Worm (Caenorhabditis elegans): ENCODE results near the gene talp-3.

The talp-3 gene

DNA sequence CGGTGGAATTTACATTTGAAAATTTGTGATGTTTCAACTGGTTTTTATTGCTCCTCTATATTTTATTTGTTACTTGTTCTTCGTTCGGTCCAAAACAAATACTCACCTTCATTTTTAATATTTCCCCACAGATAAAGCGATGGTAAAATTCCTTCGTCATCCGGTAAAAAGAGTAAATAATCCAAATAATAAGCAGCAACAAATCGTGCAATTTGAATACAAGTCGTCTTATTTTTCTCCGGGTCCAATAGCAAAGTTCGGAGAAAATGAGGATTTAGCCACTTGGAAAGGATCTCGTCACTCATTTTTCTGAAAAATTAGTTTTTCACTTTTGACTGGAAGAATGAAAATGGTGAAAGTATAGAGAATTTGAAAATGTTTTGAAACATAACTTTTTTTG, at the start of gene talp-3:
TSS of gene talp-3 (minus strand) at position 315 of the 400 bp plus-strand sequence.
- no peak for TF ChIP-seq unc-62 (GFP tag; optimal IDR thresholded peaks at IDR 0.05)

DNA sequence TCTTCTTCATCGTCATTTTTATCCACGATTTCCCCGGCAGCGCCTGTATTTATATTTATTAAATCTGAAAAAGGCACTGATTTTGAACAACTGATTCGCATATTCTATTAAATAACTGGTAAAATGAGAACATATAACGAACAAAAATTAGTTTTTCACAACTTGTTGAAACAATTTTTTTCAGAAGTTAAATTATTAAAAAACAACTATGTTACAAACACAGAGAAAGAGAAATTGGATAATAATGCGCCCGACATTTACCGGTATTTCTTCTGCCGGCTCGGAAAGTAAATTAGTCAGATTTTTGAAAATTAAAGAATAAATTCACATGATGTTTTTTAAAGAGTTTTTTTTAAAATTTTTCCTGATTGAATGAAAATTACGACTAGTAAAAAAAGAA, 46.7 kb upstream of the talp-3 start, which contains the start of gene haf-8:
TSS of gene haf-8 (minus strand) at position 101 of the 400 bp plus-strand sequence.
- no peak for TF ChIP-seq unc-62 (GFP tag; optimal IDR thresholded peaks at IDR 0.05)

DNA sequence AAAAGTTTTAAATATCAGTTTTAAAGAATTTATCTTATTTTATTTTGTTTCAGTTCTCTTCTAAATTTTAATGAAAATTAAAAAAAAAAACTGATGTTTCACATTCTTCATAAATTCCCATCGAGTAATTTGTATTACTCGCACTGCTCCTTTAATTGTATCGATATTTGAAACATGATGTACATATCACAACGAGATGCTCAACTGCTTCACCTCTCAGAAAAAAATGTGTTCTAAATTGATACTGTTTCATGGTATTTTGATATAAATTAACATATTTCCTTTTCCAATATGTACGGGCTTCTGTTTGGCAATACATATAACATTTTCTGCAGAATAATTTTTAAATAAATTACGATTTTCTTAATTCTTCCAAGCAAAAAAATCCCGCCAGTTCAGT, 34.5 kb upstream of the talp-3 start:
- TF ChIP-seq unc-62 (GFP tag; optimal IDR thresholded peaks at IDR 0.05): no peak

DNA sequence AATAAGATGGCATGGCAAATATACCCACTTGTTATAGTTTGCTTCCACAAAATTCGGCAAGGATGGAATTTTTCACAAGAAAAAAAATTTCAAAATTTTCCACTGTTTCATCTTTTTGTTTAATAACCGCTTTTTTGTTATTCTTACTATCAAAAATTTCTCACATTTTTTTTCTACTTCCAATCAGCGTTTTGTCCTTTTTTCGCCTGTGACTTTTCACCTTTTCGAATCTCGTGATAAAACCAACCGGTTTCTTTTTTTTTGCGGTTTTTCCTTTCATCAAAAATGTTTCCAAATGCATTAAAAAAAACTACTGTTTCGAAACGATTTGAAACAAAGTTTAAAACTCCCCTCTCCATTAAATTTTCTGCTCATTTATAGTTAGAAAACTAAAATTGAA, 25.9 kb upstream of the talp-3 start:
- no peak for TF ChIP-seq unc-62 (GFP tag; optimal IDR thresholded peaks at IDR 0.05)

DNA sequence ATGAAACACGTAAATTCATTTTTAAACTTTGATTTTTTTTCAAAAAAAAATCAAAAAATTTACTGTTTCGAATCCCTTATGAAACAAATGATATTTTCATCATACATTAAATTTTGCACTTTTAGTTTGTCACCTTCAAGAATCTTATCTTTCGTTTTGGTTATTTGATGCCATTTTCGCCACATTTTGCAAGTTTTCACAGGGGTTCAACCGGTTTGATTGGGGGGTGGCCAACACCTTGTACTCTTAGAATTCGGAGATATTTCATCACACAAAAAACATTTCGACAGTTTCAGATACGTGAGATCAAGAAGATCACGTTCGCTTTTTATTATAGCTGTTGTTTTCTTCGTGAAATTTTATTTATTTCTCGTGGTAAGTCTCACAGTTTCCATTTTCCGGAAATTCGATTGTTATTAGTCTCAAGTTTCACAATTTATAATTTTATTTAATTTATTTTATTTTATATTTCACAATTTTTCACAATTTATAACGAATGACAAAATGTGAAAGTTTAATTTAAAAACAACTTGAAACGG, 24.0 kb upstream of the talp-3 start, which contains the start of gene Y57G11C.31:
TSS of gene Y57G11C.31 (plus strand) at position 276 of the 539 bp plus-strand sequence.
- no peak for TF ChIP-seq unc-62 (GFP tag; optimal IDR thresholded peaks at IDR 0.05)

DNA sequence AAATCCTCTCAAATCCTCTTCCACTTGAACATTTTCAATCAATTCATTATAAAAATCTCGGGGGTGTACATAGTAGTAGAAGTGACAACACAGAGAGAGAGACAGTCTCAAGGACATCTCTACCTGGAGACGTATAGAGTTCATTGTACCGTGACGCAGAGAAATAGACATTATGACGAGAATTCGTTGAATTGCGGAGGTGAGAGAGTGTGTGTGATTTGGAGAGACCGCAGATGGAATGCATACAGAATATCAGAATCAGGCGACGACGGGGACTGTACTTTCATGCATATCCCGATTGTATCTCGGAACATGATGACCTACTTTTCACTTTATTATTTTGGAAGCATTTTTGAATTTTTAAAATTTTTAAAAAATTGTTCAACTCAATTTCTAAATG, 22.6 kb upstream of the talp-3 start:
- no peak for TF ChIP-seq unc-62 (GFP tag; optimal IDR thresholded peaks at IDR 0.05)

DNA sequence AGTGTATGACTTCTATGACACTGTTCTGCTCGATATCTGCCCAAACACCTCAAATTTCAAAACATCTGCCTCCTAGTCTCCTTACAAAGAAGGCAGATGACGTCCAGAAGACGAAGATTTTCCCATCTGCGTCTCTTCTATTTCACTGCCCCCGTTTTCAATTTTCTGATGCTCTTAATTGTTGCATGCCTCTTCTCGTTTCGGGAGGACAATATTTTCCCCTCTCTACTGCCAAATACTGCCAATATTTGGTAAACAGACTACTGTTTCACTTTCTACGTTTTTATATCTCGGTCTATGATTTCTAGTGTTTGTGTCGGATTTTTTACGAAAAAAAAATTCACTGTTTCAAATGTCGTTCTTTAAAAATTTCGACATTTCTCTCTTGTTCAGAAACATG, 8.2 kb upstream of the talp-3 start:
- TF ChIP-seq unc-62 (GFP tag; optimal IDR thresholded peaks at IDR 0.05): no peak

DNA sequence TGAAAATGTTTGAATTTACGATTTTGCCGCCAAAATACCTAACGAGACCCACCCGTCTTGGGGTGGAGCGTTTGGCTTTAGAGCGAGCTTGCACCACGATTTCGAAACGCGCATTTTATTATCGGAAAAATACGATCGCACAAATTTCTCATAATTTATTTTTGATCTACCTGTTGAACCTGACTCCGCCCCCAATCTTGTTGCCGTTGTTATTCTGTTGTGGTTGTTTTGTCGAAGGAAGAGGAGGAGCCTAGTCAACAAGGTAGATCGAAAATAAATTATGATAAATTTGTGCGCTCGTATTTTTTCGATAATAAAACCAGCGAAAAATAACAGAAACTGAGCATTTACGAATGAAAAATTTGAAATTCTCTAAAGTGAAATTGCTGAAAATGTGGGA, 5.7 kb upstream of the talp-3 start:
- TF ChIP-seq unc-62 (GFP tag; optimal IDR thresholded peaks at IDR 0.05): no peak

DNA sequence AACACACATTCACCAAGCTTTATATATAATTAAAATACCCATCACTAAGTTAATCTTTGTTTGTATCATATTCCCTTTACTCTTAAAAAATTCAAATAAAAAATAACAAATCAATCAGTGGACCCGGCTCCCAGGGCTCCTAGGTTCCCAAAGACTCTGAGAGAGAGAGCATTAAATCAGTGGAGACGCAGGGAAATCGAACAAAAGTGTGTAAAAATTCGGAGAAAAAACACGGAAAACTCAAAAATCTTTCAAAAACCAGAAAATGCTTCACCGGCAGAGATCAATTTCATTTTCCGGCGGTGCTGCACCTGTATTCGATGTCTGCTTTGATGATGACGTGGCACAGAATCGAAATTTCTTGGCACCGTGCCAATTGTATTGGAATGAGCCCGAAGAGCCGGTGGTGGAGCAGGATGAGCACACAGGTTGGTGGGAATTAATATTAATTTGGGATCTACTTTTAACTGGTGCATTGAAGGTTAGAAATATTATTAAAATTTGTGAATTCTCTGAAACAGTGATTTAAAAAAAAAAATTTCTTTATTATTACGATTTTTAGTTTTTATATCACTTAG, 5.0 kb upstream of the talp-3 start, which contains the start of gene anoh-2:
TSS of gene anoh-2 (plus strand) at position 255 of the 578 bp plus-strand sequence.
- TF ChIP-seq unc-62 (GFP tag; optimal IDR thresholded peaks at IDR 0.05): no peak

DNA sequence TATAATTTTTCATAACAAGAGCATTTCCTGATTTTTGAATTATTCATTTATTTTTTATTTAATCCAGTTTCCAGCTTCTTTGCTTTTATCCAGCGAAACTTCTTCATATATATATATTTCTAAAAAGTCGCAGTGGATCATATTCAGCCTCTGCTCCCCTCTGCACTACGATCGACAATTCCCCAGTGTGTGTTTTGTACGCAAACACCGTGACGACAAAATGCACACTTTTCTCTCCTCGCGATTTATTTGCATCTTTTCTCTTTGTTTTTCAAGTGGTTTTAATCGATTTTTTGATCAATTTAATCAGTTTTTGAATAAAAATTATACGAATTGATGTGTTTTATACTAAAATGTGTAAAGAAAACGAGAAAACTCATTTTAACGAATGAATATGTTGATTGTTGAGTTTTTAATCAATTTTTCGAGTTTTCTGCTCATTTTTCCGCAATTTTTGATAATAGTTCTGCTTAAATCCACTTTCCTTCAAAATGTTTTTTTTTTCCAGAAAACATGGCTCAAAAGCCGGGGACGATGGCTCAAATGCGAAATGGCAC, 3.5 kb upstream of the talp-3 start, which contains the start of gene Y57G11C.33:
TSS of gene Y57G11C.33 (plus strand) at position 507 of the 557 bp plus-strand sequence.
- TF ChIP-seq unc-62 (GFP tag; optimal IDR thresholded peaks at IDR 0.05): no peak

DNA sequence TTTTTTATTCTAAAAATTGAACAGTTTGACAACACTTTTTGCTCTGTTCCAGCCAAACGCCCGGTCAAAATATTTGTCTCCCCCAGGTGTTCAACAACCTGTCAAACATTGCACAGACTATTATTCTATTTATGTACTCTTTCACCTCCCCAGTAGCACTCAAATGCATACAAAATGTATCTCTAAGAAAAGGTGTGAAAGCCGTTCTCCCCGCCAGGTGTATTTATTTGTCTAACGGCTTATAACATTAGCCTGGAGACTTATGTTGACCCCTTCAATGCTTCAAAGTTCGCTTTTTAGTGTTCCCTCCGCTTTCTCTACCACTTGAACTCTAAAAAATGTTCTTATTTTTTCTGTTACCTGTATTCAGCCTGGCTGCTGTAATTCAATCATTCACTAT, 15.8 kb downstream of the talp-3 start, which contains the start of gene srlf-27:
TSS of gene srlf-27 (plus strand) at position 301 of the 400 bp plus-strand sequence.
- no peak for TF ChIP-seq unc-62 (GFP tag; optimal IDR thresholded peaks at IDR 0.05)

DNA sequence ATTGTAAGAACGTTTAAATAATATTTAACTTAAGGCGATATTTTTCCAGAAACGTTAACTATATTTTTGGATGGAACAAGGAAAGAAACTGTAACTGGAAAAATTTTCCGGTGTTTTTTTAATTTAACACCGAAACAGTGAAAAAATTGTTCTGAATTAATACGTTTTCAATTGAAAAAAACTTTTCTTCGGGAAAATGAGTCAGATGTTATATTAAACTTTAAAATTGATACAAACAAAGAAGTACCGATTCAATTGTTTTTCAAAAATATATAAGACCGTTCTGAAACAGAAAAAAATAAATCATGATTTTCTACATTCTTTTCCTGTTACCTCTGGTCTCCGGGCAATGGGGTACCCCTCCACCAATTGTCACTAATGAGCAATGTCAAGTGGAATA, 18.4 kb downstream of the talp-3 start, which contains the start of gene ule-2:
TSS of gene ule-2 (plus strand) at position 301 of the 400 bp plus-strand sequence.
- no peak for TF ChIP-seq unc-62 (GFP tag; optimal IDR thresholded peaks at IDR 0.05)

DNA sequence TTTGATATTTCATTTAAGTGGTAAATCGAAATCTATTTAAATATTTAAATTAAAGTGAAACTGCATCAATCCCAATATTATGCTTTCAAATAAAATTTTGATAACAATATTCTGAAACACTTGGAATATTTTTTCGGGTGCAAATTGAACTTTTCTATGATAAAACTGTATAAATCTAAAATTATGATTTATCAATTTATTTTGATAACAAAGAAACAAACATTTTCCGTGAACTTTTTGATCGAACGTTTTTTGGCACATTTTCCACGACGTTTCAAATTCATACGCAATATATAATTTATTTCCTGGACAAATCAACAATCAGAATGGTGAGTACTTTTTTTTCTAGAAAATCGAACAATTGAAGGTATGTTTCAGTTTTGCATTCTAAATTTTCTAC, 20.4 kb downstream of the talp-3 start, which contains the start of gene irld-4:
TSS of gene irld-4 (plus strand) at position 301 of the 400 bp plus-strand sequence.
- no peak for TF ChIP-seq unc-62 (GFP tag; optimal IDR thresholded peaks at IDR 0.05)

DNA sequence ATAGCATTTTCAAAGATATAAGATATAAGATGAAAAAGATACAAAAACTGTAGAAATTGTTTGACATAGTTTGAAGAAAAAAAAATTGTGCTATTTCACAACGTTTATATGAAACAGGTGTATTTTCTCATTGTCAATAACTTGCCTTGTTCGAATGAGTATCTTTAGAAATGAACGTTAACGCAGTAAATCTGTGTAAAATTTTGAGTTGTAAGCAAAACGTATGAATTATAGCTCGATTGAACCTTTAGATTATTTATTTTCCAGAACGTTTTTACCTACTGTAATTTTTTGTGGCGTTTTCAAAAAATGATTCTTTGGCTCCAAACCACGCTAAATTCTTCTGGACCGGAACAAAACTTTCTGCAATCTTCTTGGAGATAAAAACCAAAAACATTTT, 21.5 kb downstream of the talp-3 start:
- TF ChIP-seq unc-62 (GFP tag; optimal IDR thresholded peaks at IDR 0.05): no peak

DNA sequence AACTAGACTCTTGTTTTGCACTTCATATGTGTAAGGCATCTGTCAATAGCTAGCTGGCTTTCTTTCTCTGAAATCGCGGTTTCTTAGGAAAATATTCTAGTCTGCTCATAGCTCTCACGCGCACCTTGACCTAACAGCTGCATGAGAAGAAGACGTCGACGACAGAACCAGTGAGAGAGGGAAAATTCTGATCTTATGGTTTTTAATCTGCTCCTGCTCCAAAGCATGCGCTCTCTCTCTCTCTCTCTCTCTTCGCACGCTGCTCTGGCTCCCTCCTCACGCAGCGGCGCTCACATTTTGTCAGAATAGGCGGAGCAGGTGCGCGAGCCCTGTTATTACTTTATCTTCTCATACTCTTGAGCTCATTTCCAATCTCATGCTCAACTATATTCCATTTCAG, 31.1 kb downstream of the talp-3 start:
- no peak for TF ChIP-seq unc-62 (GFP tag; optimal IDR thresholded peaks at IDR 0.05)

DNA sequence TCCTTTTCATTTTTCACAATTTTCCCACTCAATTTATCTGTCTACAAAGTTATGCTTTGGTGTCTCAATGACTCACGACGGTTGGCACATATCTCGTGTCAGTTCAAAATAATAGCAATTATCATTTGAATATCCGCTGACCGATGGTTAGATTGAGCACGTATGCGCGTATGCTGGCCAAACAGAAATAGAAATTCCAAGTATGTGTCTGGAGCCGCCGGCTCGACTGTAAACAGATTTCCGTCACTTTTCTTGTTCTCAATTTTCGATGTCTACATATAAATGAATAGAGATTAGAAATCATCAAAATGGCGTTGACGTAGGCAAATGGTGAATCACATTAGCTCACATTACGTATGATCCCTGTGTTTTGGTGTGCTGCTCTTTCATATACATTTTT, 32.1 kb downstream of the talp-3 start:
- no peak for TF ChIP-seq unc-62 (GFP tag; optimal IDR thresholded peaks at IDR 0.05)

DNA sequence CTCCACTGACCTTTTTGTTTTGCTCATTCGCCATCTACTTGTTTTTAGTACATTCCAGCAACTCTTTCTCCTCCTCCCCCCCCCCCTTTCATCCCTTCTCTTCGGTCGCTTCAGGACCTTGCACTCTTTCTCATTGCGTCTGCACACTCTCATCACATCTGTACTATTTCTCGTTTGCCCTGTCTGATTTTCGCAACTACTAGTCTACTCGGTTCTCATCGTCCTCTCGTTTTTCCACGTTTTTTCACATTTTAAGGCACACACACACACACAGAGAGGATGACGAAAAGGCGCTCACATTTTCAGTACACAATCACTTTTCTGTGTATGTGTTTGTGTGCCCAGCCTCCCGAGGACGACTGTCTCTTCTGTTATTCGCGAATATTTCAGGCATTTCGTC, 32.6 kb downstream of the talp-3 start:
- TF ChIP-seq unc-62 (GFP tag; optimal IDR thresholded peaks at IDR 0.05): no peak
